In the genomic region with DNA sequence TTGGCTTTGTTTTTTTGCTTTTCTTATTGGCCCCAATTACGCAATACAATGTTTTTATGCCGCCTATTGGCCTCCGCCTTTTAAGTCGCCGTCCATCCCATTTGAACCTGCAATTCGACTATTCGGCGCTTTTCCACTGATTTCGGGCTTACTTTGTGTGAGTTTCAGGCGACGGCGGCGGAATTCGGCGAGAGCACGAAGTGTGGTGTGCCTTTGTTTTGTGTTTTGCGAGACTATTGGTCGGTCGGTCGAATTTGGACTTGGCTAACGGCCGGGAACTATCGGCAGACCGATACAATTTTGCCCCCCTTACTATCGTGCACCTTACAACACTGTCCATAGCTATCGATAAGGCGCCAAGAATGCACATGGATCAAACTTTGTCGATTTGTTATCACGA, we compare ENCODE assay signal across 1 fruit fly cellular context.
TF ChIP-seq lines count a peak whose summit lies in the region.

Gene P5CDh1 (minus strand): TSS at position 278 of the 400 bp plus-strand sequence.

TF ChIP-seq in whole organism, embryonic, 481 proteins besides CTCF, POLR2A, EP300 and RAD21 (continued from another document and continues in another):
- TF ChIP-seq wdn (GFP tag; IDR thresholded peaks at IDR 0.05; lab: Robert Waterston, UW), result no peak
- TF ChIP-seq gt (GFP tag; IDR thresholded peaks at IDR 0.05; lab: Robert Waterston, UW), result no peak
- TF ChIP-seq CG13296 (GFP tag; optimal IDR thresholded peaks at IDR 0.05; lab: Kevin White, UChicago), result no peak
- peak; percentile 34 for TF ChIP-seq Nf-YB (GFP tag; optimal IDR thresholded peaks at IDR 0.05; lab: Kevin White, UChicago)
- peak; percentile 97 for TF ChIP-seq Elba2 (GFP tag; optimal IDR thresholded peaks at IDR 0.05; lab: Kevin White, UChicago)
- no peak for TF ChIP-seq cad (GFP tag; optimal IDR thresholded peaks at IDR 0.05; lab: Kevin White, UChicago)
- TF ChIP-seq ems (GFP tag; optimal IDR thresholded peaks at IDR 0.05; lab: Kevin White, UChicago), result peak; percentile 47
- peak; percentile 30 for TF ChIP-seq pho (GFP tag; optimal IDR thresholded peaks at IDR 0.05; lab: Kevin White, UChicago)
- no peak for TF ChIP-seq tap (tag; optimal IDR thresholded peaks at IDR 0.05; lab: Kevin White, UChicago)
- TF ChIP-seq Fer1 (GFP tag; optimal IDR thresholded peaks at IDR 0.05; lab: Kevin White, UChicago), result peak; percentile 54
- peak; percentile 57 for TF ChIP-seq CG13624 (GFP tag; optimal IDR thresholded peaks at IDR 0.05; lab: Kevin White, UChicago)
- TF ChIP-seq phol (tag; optimal IDR thresholded peaks at IDR 0.05; lab: Kevin White, UChicago), result peak; percentile 23
- no peak for TF ChIP-seq en (GFP tag; optimal IDR thresholded peaks at IDR 0.05; lab: Kevin White, UChicago)
- peak; percentile 15; the same call in 1 of the 2 replicates for TF ChIP-seq ranshi (GFP tag; IDR thresholded peaks at IDR 0.05; lab: Robert Waterston, UW)
- no peak for TF ChIP-seq jigr1 (GFP tag; IDR thresholded peaks at IDR 0.05; lab: Robert Waterston, UW)
- no peak for TF ChIP-seq Lim3 (GFP tag; IDR thresholded peaks at IDR 0.05; lab: Robert Waterston, UW)
- TF ChIP-seq CG6765 (GFP tag; optimal IDR thresholded peaks at IDR 0.05; lab: Kevin White, UChicago), result peak; percentile 1
- TF ChIP-seq klu (GFP tag; IDR thresholded peaks at IDR 0.05; lab: Robert Waterston, UW), result no peak
- no peak for TF ChIP-seq CG6854 (GFP tag; optimal IDR thresholded peaks at IDR 0.05; lab: Kevin White, UChicago)
- TF ChIP-seq CG10654 (GFP tag; optimal IDR thresholded peaks at IDR 0.05; lab: Kevin White, UChicago), result peak; percentile 7
- peak; percentile 91 for TF ChIP-seq pzg (GFP tag; optimal IDR thresholded peaks at IDR 0.05; lab: Kevin White, UChicago)
- no peak for TF ChIP-seq tio (GFP tag; optimal IDR thresholded peaks at IDR 0.05; lab: Kevin White, UChicago)
- peak; percentile 1 for TF ChIP-seq Dip3 (GFP tag; optimal IDR thresholded peaks at IDR 0.05; lab: Kevin White, UChicago)
- TF ChIP-seq CG10959 (GFP tag; IDR thresholded peaks at IDR 0.05; lab: Robert Waterston, UW), result no peak
- TF ChIP-seq dmrt11E (tag; optimal IDR thresholded peaks at IDR 0.05; lab: Kevin White, UChicago), result no peak
- TF ChIP-seq sr (GFP tag; IDR thresholded peaks at IDR 0.05; lab: Robert Waterston, UW), result no peak
- TF ChIP-seq Mes4 (GFP tag; optimal IDR thresholded peaks at IDR 0.05; lab: Kevin White, UChicago), result no peak
- no peak for TF ChIP-seq so (GFP tag; IDR thresholded peaks at IDR 0.05; lab: Robert Waterston, UW)
- peak; percentile 30 for TF ChIP-seq grau (tag; optimal IDR thresholded peaks at IDR 0.05; lab: Kevin White, UChicago)
- TF ChIP-seq PHDP (tag; optimal IDR thresholded peaks at IDR 0.05; lab: Kevin White, UChicago), result peak; percentile 8
- no peak for TF ChIP-seq CG5953 (GFP tag; IDR thresholded peaks at IDR 0.05; lab: Robert Waterston, UW)
- TF ChIP-seq CG11696 (GFP tag; IDR thresholded peaks at IDR 0.05; lab: Robert Waterston, UW), result no peak
- TF ChIP-seq jing (GFP tag; optimal IDR thresholded peaks at IDR 0.05; lab: Kevin White, UChicago), result no peak
- peak; percentile 1 for TF ChIP-seq Hmr (GFP tag; optimal IDR thresholded peaks at IDR 0.05; lab: Kevin White, UChicago)
- TF ChIP-seq CG10431 (GFP tag; optimal IDR thresholded peaks at IDR 0.05; lab: Kevin White, UChicago), result no peak
- TF ChIP-seq Hmx (GFP tag; optimal IDR thresholded peaks at IDR 0.05; lab: Kevin White, UChicago), result no peak
- peak; percentile 41 for TF ChIP-seq ind (GFP tag; optimal IDR thresholded peaks at IDR 0.05; lab: Kevin White, UChicago)
- no peak for TF ChIP-seq p53 (GFP tag; optimal IDR thresholded peaks at IDR 0.05; lab: Kevin White, UChicago)
- peak; percentile 46 for TF ChIP-seq trem (tag; optimal IDR thresholded peaks at IDR 0.05; lab: Kevin White, UChicago)
- peak; percentile 78 for TF ChIP-seq CG15514 (GFP tag; optimal IDR thresholded peaks at IDR 0.05; lab: Kevin White, UChicago)
- TF ChIP-seq bowl (GFP tag; IDR thresholded peaks at IDR 0.05; lab: Robert Waterston, UW), result no peak
- peak; percentile 86 for TF ChIP-seq CG42726 (GFP tag; IDR thresholded peaks at IDR 0.05; lab: Robert Waterston, UW; ENCODE audit: partially characterized antibody)
- peak; percentile 31 for TF ChIP-seq tx (GFP tag; optimal IDR thresholded peaks at IDR 0.05; lab: Kevin White, UChicago)
- no peak for TF ChIP-seq CG14441 (GFP tag; IDR thresholded peaks at IDR 0.05; lab: Robert Waterston, UW)
- peak; percentile 48; the same call in 1 of the 3 replicates for TF ChIP-seq dysf (GFP tag; IDR thresholded peaks at IDR 0.05; lab: Robert Waterston, UW)
- TF ChIP-seq CG31388 (GFP tag; optimal IDR thresholded peaks at IDR 0.05; lab: Kevin White, UChicago), result no peak
- no peak for TF ChIP-seq CG8765 (GFP tag; IDR thresholded peaks at IDR 0.05; lab: Robert Waterston, UW)
- TF ChIP-seq CG11247 (GFP tag; IDR thresholded peaks at IDR 0.05; lab: Robert Waterston, UW), result peak; percentile 58; the same call in 1 of the 2 replicates
- peak; percentile 86 for TF ChIP-seq nerfin-2 (GFP tag; IDR thresholded peaks at IDR 0.05; lab: Robert Waterston, UW; ENCODE audit: partially characterized antibody)
- TF ChIP-seq GATAe (GFP tag; conservative IDR thresholded peaks at IDR 0.05; lab: Robert Waterston, UW), result no peak
- no peak for TF ChIP-seq CG18011 (GFP tag; optimal IDR thresholded peaks at IDR 0.05; lab: Kevin White, UChicago)
- TF ChIP-seq Atf6 (GFP tag; IDR thresholded peaks at IDR 0.05; lab: Robert Waterston, UW), result no peak
- no peak for TF ChIP-seq CG4707 (GFP tag; optimal IDR thresholded peaks at IDR 0.05; lab: Kevin White, UChicago)
- no peak for TF ChIP-seq CG7372 (GFP tag; IDR thresholded peaks at IDR 0.05; lab: Robert Waterston, UW)
- TF ChIP-seq fd64A (GFP tag; optimal IDR thresholded peaks at IDR 0.05; lab: Kevin White, UChicago), result no peak
- no peak for TF ChIP-seq croc (GFP tag; conservative IDR thresholded peaks at IDR 0.05; lab: Robert Waterston, UW)
- TF ChIP-seq repo (GFP tag; optimal IDR thresholded peaks at IDR 0.05; lab: Kevin White, UChicago), result no peak
- no peak for TF ChIP-seq CG9727 (GFP tag; optimal IDR thresholded peaks at IDR 0.05; lab: Kevin White, UChicago)
- peak; percentile 82 for TF ChIP-seq knrl (GFP tag; IDR thresholded peaks at IDR 0.05; lab: Robert Waterston, UW; ENCODE audit: partially characterized antibody)
- TF ChIP-seq mam (GFP tag; optimal IDR thresholded peaks at IDR 0.05; lab: Kevin White, UChicago), result peak; percentile 60
- TF ChIP-seq CG8281 (tag; optimal IDR thresholded peaks at IDR 0.05; lab: Kevin White, UChicago), result no peak
- no peak for TF ChIP-seq sima (GFP tag; optimal IDR thresholded peaks at IDR 0.05; lab: Kevin White, UChicago)
- TF ChIP-seq ewg (GFP tag; optimal IDR thresholded peaks at IDR 0.05; lab: Kevin White, UChicago), result peak; percentile 23
- TF ChIP-seq jumu (GFP tag; optimal IDR thresholded peaks at IDR 0.05; lab: Kevin White, UChicago), result no peak
- peak; percentile 75 for TF ChIP-seq vnd (GFP tag; IDR thresholded peaks at IDR 0.05; lab: Robert Waterston, UW; ENCODE audit: partially characterized antibody)
- TF ChIP-seq rib (GFP tag; IDR thresholded peaks at IDR 0.05; lab: Robert Waterston, UW), result no peak
- TF ChIP-seq CG17328 (GFP tag; IDR thresholded peaks at IDR 0.05; lab: Robert Waterston, UW), result peak; percentile 42; the same call in 1 of the 2 replicates
- no peak for TF ChIP-seq lov (optimal IDR thresholded peaks at IDR 0.05; lab: Kevin White, UChicago)
- TF ChIP-seq lov (GFP tag; IDR thresholded peaks at IDR 0.05; lab: Robert Waterston, UW), result no peak
- TF ChIP-seq eyg (GFP tag; optimal IDR thresholded peaks at IDR 0.05; lab: Kevin White, UChicago), result no peak
- TF ChIP-seq HmgZ (tag; optimal IDR thresholded peaks at IDR 0.05; lab: Kevin White, UChicago), result peak; percentile 72
- TF ChIP-seq CG1024 (GFP tag; IDR thresholded peaks at IDR 0.05; lab: Robert Waterston, UW), result no peak
- TF ChIP-seq CG2129 (GFP tag; IDR thresholded peaks at IDR 0.05; lab: Robert Waterston, UW; ENCODE audit: partially characterized antibody), result peak; percentile 58
- no peak for TF ChIP-seq CG17361 (GFP tag; IDR thresholded peaks at IDR 0.05; lab: Robert Waterston, UW)
- TF ChIP-seq CG32772 (GFP tag; IDR thresholded peaks at IDR 0.05; lab: Robert Waterston, UW), result no peak
- peak in 1 of 2 experiments; percentile 51 for TF ChIP-seq Hr51 (GFP tag; optimal IDR thresholded peaks at IDR 0.05; lab: Kevin White, UChicago)
- no peak for TF ChIP-seq CG2199 (GFP tag; IDR thresholded peaks at IDR 0.05; lab: Robert Waterston, UW)
- no peak for TF ChIP-seq CG17912 (GFP tag; optimal IDR thresholded peaks at IDR 0.05; lab: Kevin White, UChicago)
- no peak for TF ChIP-seq CG7271 (tag; optimal IDR thresholded peaks at IDR 0.05; lab: Kevin White, UChicago)
- TF ChIP-seq gsb-n (tag; optimal IDR thresholded peaks at IDR 0.05; lab: Kevin White, UChicago), result no peak
- TF ChIP-seq E2f2 (GFP tag; IDR thresholded peaks at IDR 0.05; lab: Robert Waterston, UW), result peak; percentile 99
- TF ChIP-seq row (GFP tag; IDR thresholded peaks at IDR 0.05; lab: Robert Waterston, UW), result peak; percentile 38; the same call in 2 of the 3 replicates
- TF ChIP-seq CG12942 (GFP tag; optimal IDR thresholded peaks at IDR 0.05; lab: Kevin White, UChicago), result peak; percentile 15
- TF ChIP-seq cwo (GFP tag; optimal IDR thresholded peaks at IDR 0.05; lab: Kevin White, UChicago), result peak; percentile 0
- peak; percentile 80 for TF ChIP-seq sob (GFP tag; IDR thresholded peaks at IDR 0.05; lab: Robert Waterston, UW)
- no peak for TF ChIP-seq unpg (GFP tag; optimal IDR thresholded peaks at IDR 0.05; lab: Kevin White, UChicago)
- TF ChIP-seq fd102C (GFP tag; optimal IDR thresholded peaks at IDR 0.05; lab: Kevin White, UChicago), result no peak
- no peak for TF ChIP-seq CG17802 (tag; optimal IDR thresholded peaks at IDR 0.05; lab: Kevin White, UChicago)
- TF ChIP-seq H15 (GFP tag; IDR thresholded peaks at IDR 0.05; lab: Robert Waterston, UW), result 0 out of 3 replicates have a peak, but pooled peaks have one; percentile 26
- TF ChIP-seq gce (GFP tag; IDR thresholded peaks at IDR 0.05; lab: Robert Waterston, UW), result no peak
- peak; percentile 61; the same call in 2 of the 3 replicates for TF ChIP-seq zfh1 (GFP tag; IDR thresholded peaks at IDR 0.05; lab: Robert Waterston, UW)
- no peak for TF ChIP-seq Atf3 (GFP tag; optimal IDR thresholded peaks at IDR 0.05; lab: Kevin White, UChicago)
- no peak for TF ChIP-seq CG13424 (tag; optimal IDR thresholded peaks at IDR 0.05; lab: Kevin White, UChicago)
- TF ChIP-seq CG3847 (GFP tag; IDR thresholded peaks at IDR 0.05; lab: Robert Waterston, UW), result peak; percentile 74
- peak; percentile 26; the same call in 1 of the 2 replicates for TF ChIP-seq Xrp1 (GFP tag; IDR thresholded peaks at IDR 0.05; lab: Robert Waterston, UW)
- no peak for TF ChIP-seq CG1602 (GFP tag; optimal IDR thresholded peaks at IDR 0.05; lab: Kevin White, UChicago)
- TF ChIP-seq BtbVII (GFP tag; optimal IDR thresholded peaks at IDR 0.05; lab: Kevin White, UChicago), result no peak
- TF ChIP-seq ap (GFP tag; IDR thresholded peaks at IDR 0.05; lab: Robert Waterston, UW), result no peak
- peak; percentile 43 for TF ChIP-seq Sin3A (optimal IDR thresholded peaks at IDR 0.05; lab: Kevin White, UChicago)
- no peak for TF ChIP-seq YL-1 (GFP tag; optimal IDR thresholded peaks at IDR 0.05; lab: Kevin White, UChicago)
- TF ChIP-seq Atf-2 (GFP tag; optimal IDR thresholded peaks at IDR 0.05; lab: Kevin White, UChicago), result no peak
- peak; percentile 91 for TF ChIP-seq ato (GFP tag; IDR thresholded peaks at IDR 0.05; lab: Robert Waterston, UW; ENCODE audit: partially characterized antibody)
- peak; percentile 65 for TF ChIP-seq CG32532 (GFP tag; IDR thresholded peaks at IDR 0.05; lab: Robert Waterston, UW)
- no peak for TF ChIP-seq CG31441 (GFP tag; IDR thresholded peaks at IDR 0.05; lab: Robert Waterston, UW)
- TF ChIP-seq Nf-YC (tag; optimal IDR thresholded peaks at IDR 0.05; lab: Kevin White, UChicago), result peak; percentile 70
- TF ChIP-seq Lpt (GFP tag; optimal IDR thresholded peaks at IDR 0.05; lab: Kevin White, UChicago), result no peak
- no peak for TF ChIP-seq eve (GFP tag; optimal IDR thresholded peaks at IDR 0.05; lab: Kevin White, UChicago)
- TF ChIP-seq CG7786 (GFP tag; optimal IDR thresholded peaks at IDR 0.05; lab: Kevin White, UChicago), result peak; percentile 3
- TF ChIP-seq CG33213 (GFP tag; optimal IDR thresholded peaks at IDR 0.05; lab: Kevin White, UChicago), result no peak
- TF ChIP-seq inv (GFP tag; IDR thresholded peaks at IDR 0.05; lab: Robert Waterston, UW; ENCODE audit: partially characterized antibody), result peak; percentile 78
- TF ChIP-seq Nf-YA (GFP tag; IDR thresholded peaks at IDR 0.05; lab: Robert Waterston, UW), result no peak
- peak; percentile 33 for TF ChIP-seq shn (GFP tag; optimal IDR thresholded peaks at IDR 0.05; lab: Kevin White, UChicago)
- peak; percentile 97 for TF ChIP-seq Dp (GFP tag; optimal IDR thresholded peaks at IDR 0.05; lab: Kevin White, UChicago)
- no peak for TF ChIP-seq ERR (GFP tag; optimal IDR thresholded peaks at IDR 0.05; lab: Kevin White, UChicago)
- no peak for TF ChIP-seq CG11723 (GFP tag; optimal IDR thresholded peaks at IDR 0.05; lab: Kevin White, UChicago)
- TF ChIP-seq az2 (GFP tag; optimal IDR thresholded peaks at IDR 0.05; lab: Kevin White, UChicago), result no peak
- TF ChIP-seq CG12299 (tag; optimal IDR thresholded peaks at IDR 0.05; lab: Kevin White, UChicago), result peak; percentile 52
- TF ChIP-seq Hey (tag; optimal IDR thresholded peaks at IDR 0.05; lab: Kevin White, UChicago), result no peak
- TF ChIP-seq lbe (GFP tag; optimal IDR thresholded peaks at IDR 0.05; lab: Kevin White, UChicago), result no peak
- peak; percentile 87 for TF ChIP-seq CG34224 (GFP tag; IDR thresholded peaks at IDR 0.05; lab: Robert Waterston, UW; ENCODE audit: partially characterized antibody)
- TF ChIP-seq NC2α (GFP tag; optimal IDR thresholded peaks at IDR 0.05; lab: Kevin White, UChicago), result no peak
- TF ChIP-seq Doc3 (GFP tag; IDR thresholded peaks at IDR 0.05; lab: Robert Waterston, UW; ENCODE audit: partially characterized antibody), result peak; percentile 77
- TF ChIP-seq org-1 (GFP tag; optimal IDR thresholded peaks at IDR 0.05; lab: Kevin White, UChicago), result no peak
- no peak for TF ChIP-seq CG10543 (GFP tag; optimal IDR thresholded peaks at IDR 0.05; lab: Kevin White, UChicago)
- no peak for TF ChIP-seq Awh (GFP tag; IDR thresholded peaks at IDR 0.05; lab: Robert Waterston, UW)
- peak; percentile 86 for TF ChIP-seq Scr (GFP tag; IDR thresholded peaks at IDR 0.05; lab: Robert Waterston, UW; ENCODE audit: partially characterized antibody)
- TF ChIP-seq dmrt99B (tag; optimal IDR thresholded peaks at IDR 0.05; lab: Kevin White, UChicago), result no peak
- no peak for TF ChIP-seq CG12104 (GFP tag; optimal IDR thresholded peaks at IDR 0.05; lab: Kevin White, UChicago)
- no peak for TF ChIP-seq dan (GFP tag; IDR thresholded peaks at IDR 0.05; lab: Robert Waterston, UW)
- TF ChIP-seq sens (GFP tag; lab: Kevin White, UChicago), result peak; percentile 22
